Fruit fly (Drosophila melanogaster) whole organism, wandering third instar larva: ENCODE results near the gene Tango1.

ENCODE experiments used
- Abd-B ChIP-seq: fragments of >200 bp; optimal IDR thresholded peaks from 2 replicates; lab custom pipeline; 2017; ENCODE audit warnings: missing biosample characterization, missing genetic modification characterization
- CG32264 ChIP-seq: fragments of 200-800 bp; sonication (Bioruptor generic); optimal IDR thresholded peaks from 2 replicates; lab custom pipeline; 2016; ENCODE audit warnings: missing biosample characterization, missing genetic modification characterization
- CG9705 ChIP-seq: fragments of 200-800 bp; sonication (Bioruptor generic); optimal IDR thresholded peaks from 2 replicates; lab custom pipeline; 2018; ENCODE audit warnings: missing biosample characterization, mild to moderate bottlenecking, missing genetic modification characterization
- CrebA ChIP-seq: fragments of 200-800 bp; sonication (Bioruptor generic); optimal IDR thresholded peaks from 2 replicates; lab custom pipeline; 2016; ENCODE audit warnings: missing biosample characterization, mild to moderate bottlenecking, missing genetic modification characterization, borderline replicate concordance
- Dfd ChIP-seq: fragments of >200 bp; optimal IDR thresholded peaks from 2 replicates; lab custom pipeline; 2017; ENCODE audit warnings: missing biosample characterization, missing genetic modification characterization
- Dif ChIP-seq: fragments of 200-275, 200-300 bp; sonication (Bioruptor generic); optimal IDR thresholded peaks from 2 replicates; lab custom pipeline; 2018; ENCODE audit warnings: missing biosample characterization, missing genetic modification characterization; ENCODE audit not compliant: partially characterized antibody
- GATAd ChIP-seq: sonication (Bioruptor generic); optimal IDR thresholded peaks from 2 replicates; lab custom pipeline; 2016; ENCODE audit warnings: missing biosample characterization, missing genetic modification characterization
- HLH106 ChIP-seq: fragments of 200-800 bp; optimal IDR thresholded peaks from 3 replicates; lab custom pipeline; 2019; ENCODE audit warnings: missing biosample characterization, mild to moderate bottlenecking, missing genetic modification characterization, moderate library complexity
- Hnf4 ChIP-seq: fragments of 200-800 bp; sonication (Bioruptor generic); optimal IDR thresholded peaks from 2 replicates; lab custom pipeline; 2016; ENCODE audit warnings: missing biosample characterization, mild to moderate bottlenecking, missing genetic modification characterization
- Hr78 ChIP-seq: fragments of >200 bp; optimal IDR thresholded peaks from 2 replicates; lab custom pipeline; 2017; ENCODE audit warnings: missing biosample characterization, missing genetic modification characterization
- Hr83 ChIP-seq: fragments of 200-300 bp; sonication (Bioruptor generic); optimal IDR thresholded peaks from 2 replicates; lab custom pipeline; 2016; ENCODE audit warnings: missing biosample characterization, mild to moderate bottlenecking, missing genetic modification characterization, moderate library complexity; ENCODE audit not compliant: poor library complexity, severe bottlenecking
- Jra ChIP-seq: sonication (Bioruptor generic); optimal IDR thresholded peaks from 2 replicates; lab custom pipeline; 2016; ENCODE audit warnings: missing biosample characterization, missing genetic modification characterization
- Mio ChIP-seq: sonication (Bioruptor generic); optimal IDR thresholded peaks from 2 replicates; lab custom pipeline; 2016; ENCODE audit warnings: missing biosample characterization, missing genetic modification characterization
- Myc ChIP-seq: fragments of >200 bp; optimal IDR thresholded peaks from 2 replicates; lab custom pipeline; 2017
- N ChIP-seq: fragments of >200 bp; optimal IDR thresholded peaks from 2 replicates; lab custom pipeline; 2018; ENCODE audit warnings: missing biosample characterization, missing external identifiers, missing genetic modification characterization
- OdsH ChIP-seq: fragments of 200-800 bp; sonication (Bioruptor generic); optimal IDR thresholded peaks from 2 replicates; lab custom pipeline; 2016; ENCODE audit warnings: missing biosample characterization, mild to moderate bottlenecking, missing genetic modification characterization
- Rel ChIP-seq, 2 experiments: fragments of 200-800 bp; sonication (Bioruptor generic) in 1 of 2; optimal IDR thresholded peaks; 2 replicates in 1 of 2; 3 replicates in 1 of 2; lab custom pipeline; 2016 to 2019; ENCODE audit warnings: mild to moderate bottlenecking in 2 of 2, missing biosample characterization in 2 of 2, missing genetic modification characterization in 2 of 2, moderate library complexity in 1 of 2
- Sp1 ChIP-seq: fragments of 200-800 bp; sonication (Bioruptor generic); optimal IDR thresholded peaks from 3 replicates; lab custom pipeline; 2019; ENCODE audit warnings: missing biosample characterization, mild to moderate bottlenecking, missing genetic modification characterization, moderate library complexity
- Vsx2 ChIP-seq: fragments of 200-300, 225-300 bp; sonication (Bioruptor generic); optimal IDR thresholded peaks from 2 replicates; lab custom pipeline; 2018; ENCODE audit warnings: missing biosample characterization, missing genetic modification characterization; ENCODE audit not compliant: partially characterized antibody
- br ChIP-seq: fragments of 200-800 bp; sonication (Bioruptor generic); optimal IDR thresholded peaks from 2 replicates; lab custom pipeline; 2016; ENCODE audit warnings: missing biosample characterization, missing genetic modification characterization
- brk ChIP-seq: fragments of 200-800 bp; sonication (Bioruptor generic); optimal IDR thresholded peaks from 2 replicates; lab custom pipeline; 2016; ENCODE audit warnings: missing biosample characterization, mild to moderate bottlenecking, missing genetic modification characterization
- dl ChIP-seq, 2 experiments: fragments of 175-275, 200-275 bp in 1 of 2; fragments of 200-275 bp in 1 of 2; sonication (Bioruptor generic); optimal IDR thresholded peaks; lab custom pipeline; 2018; ENCODE audit warnings: mild to moderate bottlenecking in 2 of 2, missing biosample characterization in 2 of 2, missing genetic modification characterization in 2 of 2, moderate library complexity in 2 of 2; ENCODE audit not compliant: partially characterized antibody in 2 of 2, insufficient read depth in 1 of 2
- dmrt93B ChIP-seq: fragments of 200-800 bp; sonication (Bioruptor generic); optimal IDR thresholded peaks from 2 replicates; lab custom pipeline; 2018; ENCODE audit warnings: missing biosample characterization, mild to moderate bottlenecking, missing genetic modification characterization
- dsf ChIP-seq: sonication (Bioruptor generic); optimal IDR thresholded peaks from 2 replicates; lab custom pipeline; 2016; ENCODE audit warnings: missing biosample characterization, missing genetic modification characterization, borderline replicate concordance
- ey ChIP-seq: fragments of 200-800 bp; sonication (Bioruptor generic); optimal IDR thresholded peaks from 2 replicates; lab custom pipeline; 2016; ENCODE audit warnings: missing biosample characterization, missing genetic modification characterization
- foxo ChIP-seq, 2 experiments: fragments of 200-800 bp; sonication (Bioruptor generic); optimal IDR thresholded peaks; 2 replicates in 1 of 2; 3 replicates in 1 of 2; lab custom pipeline; 2016 to 2017; ENCODE audit warnings: missing biosample characterization in 2 of 2, missing genetic modification characterization in 2 of 2
- fru ChIP-seq: fragments of 200-800 bp; sonication (Bioruptor generic); optimal IDR thresholded peaks from 3 replicates; lab custom pipeline; 2016; ENCODE audit warnings: missing biosample characterization, mild to moderate bottlenecking, missing genetic modification characterization
- h ChIP-seq: fragments of 200-800 bp; sonication (Bioruptor generic); optimal IDR thresholded peaks from 3 replicates; lab custom pipeline; 2016; ENCODE audit warnings: missing biosample characterization, mild to moderate bottlenecking, missing genetic modification characterization
- jim ChIP-seq: fragments of 175-275, 200-325 bp; sonication (Bioruptor generic); optimal IDR thresholded peaks from 2 replicates; lab custom pipeline; 2016; ENCODE audit warnings: missing biosample characterization, mild to moderate bottlenecking, missing genetic modification characterization
- lola ChIP-seq: fragments of >200 bp; optimal IDR thresholded peaks from 2 replicates; lab custom pipeline; 2017; ENCODE audit warnings: missing biosample characterization, missing genetic modification characterization
- pan ChIP-seq: fragments of >200 bp; optimal IDR thresholded peaks from 2 replicates; lab custom pipeline; 2017
- psq ChIP-seq: fragments of 200-800 bp; sonication (Bioruptor generic); optimal IDR thresholded peaks from 3 replicates; lab custom pipeline; 2017; ENCODE audit warnings: missing biosample characterization, mild to moderate bottlenecking, missing genetic modification characterization, moderate library complexity
- rgr ChIP-seq: fragments of 200-800 bp; sonication (Bioruptor generic); optimal IDR thresholded peaks from 3 replicates; lab custom pipeline; 2016; ENCODE audit warnings: missing biosample characterization, mild to moderate bottlenecking, missing genetic modification characterization
- sv ChIP-seq: fragments of 200-800 bp; sonication (Bioruptor generic); optimal IDR thresholded peaks from 3 replicates; lab custom pipeline; 2016; ENCODE audit warnings: missing biosample characterization, missing genetic modification characterization
- tai ChIP-seq: sonication (Bioruptor generic); optimal IDR thresholded peaks from 2 replicates; lab custom pipeline; 2016; ENCODE audit warnings: missing biosample characterization, missing genetic modification characterization
- usp ChIP-seq: fragments of >200 bp; optimal IDR thresholded peaks from 2 replicates; lab custom pipeline; 2017; ENCODE audit warnings: missing biosample characterization, missing genetic modification characterization
- woc ChIP-seq: sonication (Bioruptor generic); optimal IDR thresholded peaks from 2 replicates; lab custom pipeline; 2016; ENCODE audit warnings: missing biosample characterization, mild to moderate bottlenecking, missing genetic modification characterization

Gene Tango1

DNA sequence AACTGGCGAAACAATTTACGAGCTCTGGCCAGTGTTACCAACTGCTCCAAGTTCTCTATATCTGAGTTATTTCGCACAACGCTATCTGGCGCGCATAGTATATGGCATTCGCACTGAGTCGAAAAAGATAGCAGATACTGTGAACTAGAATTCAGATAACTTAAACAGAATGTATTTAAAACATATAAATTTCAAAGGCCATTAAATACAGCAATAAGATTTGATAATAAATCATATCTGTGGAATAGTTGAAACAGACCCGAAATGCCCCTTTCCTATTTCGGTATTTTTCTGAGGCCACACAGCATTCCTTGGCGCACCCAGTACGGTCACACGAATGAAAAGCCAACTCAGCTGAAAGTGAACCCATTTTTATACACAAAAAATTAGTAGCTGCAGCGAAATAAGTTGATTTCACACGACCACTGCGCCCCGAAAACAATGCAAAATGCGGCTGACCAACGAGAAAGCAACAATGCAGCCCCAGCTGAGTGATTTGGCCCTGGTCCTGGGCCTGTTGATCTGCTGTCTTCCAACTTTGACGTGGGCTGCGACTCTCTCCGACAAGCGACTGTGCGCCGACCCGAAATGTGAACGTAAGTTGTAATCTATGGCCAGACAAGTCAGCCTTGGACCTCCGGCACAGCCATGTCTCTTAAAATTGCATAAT lies at the start of gene Tango1, which contains the start of gene CG31635:
TSS of gene Tango1 (plus strand) at position 304 of the 670 bp plus-strand sequence.
TSS of gene CG31635 (minus strand) at position 30 of the 670 bp plus-strand sequence.
- TF ChIP-seq Vsx2 (GFP tag; lab: Kevin White, UChicago) (no peak), N (peak; percentile 3), ey (GFP tag; lab: Kevin White, UChicago) (peak; percentile 23), Mio (GFP tag; lab: Kevin White, UChicago) (no peak), Hr83 (peak; percentile 43), Rel (GFP tag; optimal IDR thresholded peaks at IDR 0.05; lab: Kevin White, UChicago) (no peak), Rel (tag; optimal IDR thresholded peaks at IDR 0.05; lab: Kevin White, UChicago) (peak; percentile 36), Abd-B (GFP tag; lab: Kevin White, UChicago) (peak; percentile 22), Dfd (GFP tag; lab: Kevin White, UChicago) (no peak)

DNA sequence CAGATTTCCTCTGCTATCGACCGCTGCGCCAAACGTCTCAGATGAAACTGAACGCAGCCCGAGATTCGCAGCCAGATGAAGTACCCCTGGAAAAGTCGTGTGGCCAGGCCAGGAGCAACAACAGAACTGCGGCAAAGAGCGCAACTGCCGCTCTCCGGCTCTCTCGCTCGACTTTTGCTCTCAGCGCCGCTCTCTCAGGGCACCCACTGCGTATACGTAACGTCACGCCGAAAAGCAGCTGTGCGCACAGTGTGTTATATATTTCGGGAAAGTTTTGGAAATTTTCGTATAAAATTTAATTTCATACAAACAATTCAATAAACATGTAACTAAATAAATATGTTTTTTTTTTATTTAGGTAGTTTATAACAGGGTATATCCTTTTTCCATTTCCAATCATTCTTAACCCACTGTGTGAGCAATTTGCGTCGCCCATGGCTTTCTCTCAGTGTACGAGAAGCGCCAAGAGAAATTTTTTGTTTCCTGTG lies 48.1 kb upstream of the Tango1 start, which contains the start of gene Dpp10:
TSS of gene Dpp10 (minus strand) at position 51 of the 488 bp plus-strand sequence.
- TF ChIP-seq br (GFP tag; lab: Kevin White, UChicago) (peak; percentile 70), tai (peak; percentile 61), Vsx2 (GFP tag; lab: Kevin White, UChicago) (peak; percentile 5), fru (peak; percentile 77), CG9705 (GFP tag; lab: Kevin White, UChicago) (no peak), ey (GFP tag; lab: Kevin White, UChicago) (peak; percentile 64), Abd-B (GFP tag; lab: Kevin White, UChicago) (no peak), foxo (GFP tag; optimal IDR thresholded peaks at IDR 0.05; lab: Kevin White, UChicago) (peak in 1 of 2 experiments; percentile 70), pan (lab: Kevin White, UChicago) (no peak), woc (GFP tag; lab: Kevin White, UChicago) (no peak), Hnf4 (GFP tag; lab: Kevin White, UChicago) (peak; percentile 39), psq (peak; percentile 48), h (peak; percentile 63), dl (GFP tag; optimal IDR thresholded peaks at IDR 0.05; lab: Kevin White, UChicago; ENCODE audit: insufficient read depth in 1 of 2, partially characterized antibody in 2 of 2) (peak in 1 of 2 experiments; percentile 9), dmrt93B (GFP tag; lab: Kevin White, UChicago) (peak; percentile 37), Sp1 (peak; percentile 62), Hr78 (GFP tag; lab: Kevin White, UChicago) (no peak), OdsH (peak; percentile 48), Dif (GFP tag; lab: Kevin White, UChicago) (peak; percentile 56), rgr (peak; percentile 61), sv (GFP tag; lab: Kevin White, UChicago) (peak; percentile 91), HLH106 (tag; lab: Kevin White, UChicago) (peak; percentile 73)

DNA sequence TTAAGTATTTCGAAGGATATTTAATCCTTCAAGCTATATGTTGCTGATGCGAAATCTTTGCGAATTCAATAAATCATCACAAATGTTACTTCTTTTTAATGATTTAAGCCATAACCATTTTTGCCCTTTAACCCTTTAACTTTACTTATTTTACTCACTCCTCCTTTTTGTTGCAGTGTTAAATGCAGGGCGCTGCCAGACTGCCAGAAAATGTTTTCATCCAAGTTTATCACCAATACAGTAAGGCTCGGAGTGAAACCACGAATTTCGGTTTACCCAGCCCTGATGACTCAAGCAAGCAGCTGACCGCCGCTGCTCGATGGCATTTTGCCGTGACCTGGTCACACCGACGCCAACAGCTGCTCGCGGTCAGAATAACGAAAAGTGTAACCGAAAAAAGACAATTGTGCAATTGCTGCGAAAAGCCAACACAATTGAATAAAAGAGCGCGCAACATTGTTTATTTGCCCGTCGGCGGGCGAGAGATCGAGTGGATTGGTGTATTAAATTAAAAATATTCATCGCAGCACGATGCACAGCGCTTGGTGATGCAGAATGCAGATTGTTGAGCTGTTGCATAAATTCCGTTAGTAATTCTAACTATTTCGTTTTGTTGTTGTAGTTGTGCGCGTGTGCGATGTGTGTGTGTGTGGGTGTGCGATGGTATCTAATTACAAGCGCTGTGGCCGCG lies 38.4 kb upstream of the Tango1 start, which contains the start of gene CG11050:
TSS of gene CG11050 (plus strand) at position 329 of the 691 bp plus-strand sequence.
- TF ChIP-seq HLH106 (tag; lab: Kevin White, UChicago) (peak; percentile 50), jim (GFP tag; lab: Kevin White, UChicago) (no peak), dmrt93B (GFP tag; lab: Kevin White, UChicago) (no peak), Dfd (GFP tag; lab: Kevin White, UChicago) (no peak), CrebA (GFP tag; lab: Kevin White, UChicago) (peak; percentile 34), lola (GFP tag; lab: Kevin White, UChicago) (no peak), Jra (GFP tag; lab: Kevin White, UChicago) (peak; percentile 93), psq (peak; percentile 18), Myc (lab: Kevin White, UChicago) (no peak), CG32264 (no peak), Hr83 (peak; percentile 5), woc (GFP tag; lab: Kevin White, UChicago) (no peak), rgr (peak; percentile 76), Hr78 (GFP tag; lab: Kevin White, UChicago) (no peak), ey (GFP tag; lab: Kevin White, UChicago) (peak; percentile 58), pan (lab: Kevin White, UChicago) (no peak), sv (GFP tag; lab: Kevin White, UChicago) (peak; percentile 27), tai (peak; percentile 68), usp (GFP tag; lab: Kevin White, UChicago) (no peak), dsf (GFP tag; lab: Kevin White, UChicago) (no peak), N (no peak), Rel (GFP tag; optimal IDR thresholded peaks at IDR 0.05; lab: Kevin White, UChicago) (no peak), Rel (tag; optimal IDR thresholded peaks at IDR 0.05; lab: Kevin White, UChicago) (peak; percentile 50), brk (GFP tag; lab: Kevin White, UChicago) (no peak), foxo (GFP tag; optimal IDR thresholded peaks at IDR 0.05; lab: Kevin White, UChicago) (peak in 1 of 2 experiments; percentile 74), Mio (GFP tag; lab: Kevin White, UChicago) (no peak), OdsH (peak; percentile 29), h (peak; percentile 56), Sp1 (peak; percentile 33), Vsx2 (GFP tag; lab: Kevin White, UChicago) (peak; percentile 37), Abd-B (GFP tag; lab: Kevin White, UChicago) (no peak), dl (GFP tag; optimal IDR thresholded peaks at IDR 0.05; lab: Kevin White, UChicago; ENCODE audit: insufficient read depth in 1 of 2, partially characterized antibody in 2 of 2) (no peak), br (GFP tag; lab: Kevin White, UChicago) (peak; percentile 54), Dif (GFP tag; lab: Kevin White, UChicago) (no peak), Hnf4 (GFP tag; lab: Kevin White, UChicago) (peak; percentile 64), GATAd (GFP tag; lab: Kevin White, UChicago) (no peak), fru (peak; percentile 56)
